Fruit fly (Drosophila melanogaster) whole organism, wandering third instar larva: ENCODE data around the gene CkIIbeta.

Source experiments
- Abd-B ChIP-seq: fragments of >200 bp; optimal IDR thresholded peaks from 2 replicates; lab custom pipeline; 2017; ENCODE audit warnings: missing biosample characterization, missing genetic modification characterization
- CG32264 ChIP-seq: fragments of 200-800 bp; sonication (Bioruptor generic); optimal IDR thresholded peaks from 2 replicates; lab custom pipeline; 2016; ENCODE audit warnings: missing biosample characterization, missing genetic modification characterization
- CG9705 ChIP-seq: fragments of 200-800 bp; sonication (Bioruptor generic); optimal IDR thresholded peaks from 2 replicates; lab custom pipeline; 2018; ENCODE audit warnings: missing biosample characterization, mild to moderate bottlenecking, missing genetic modification characterization
- CrebA ChIP-seq: fragments of 200-800 bp; sonication (Bioruptor generic); optimal IDR thresholded peaks from 2 replicates; lab custom pipeline; 2016; ENCODE audit warnings: missing biosample characterization, mild to moderate bottlenecking, missing genetic modification characterization, borderline replicate concordance
- Dfd ChIP-seq: fragments of >200 bp; optimal IDR thresholded peaks from 2 replicates; lab custom pipeline; 2017; ENCODE audit warnings: missing biosample characterization, missing genetic modification characterization
- Dif ChIP-seq: fragments of 200-275, 200-300 bp; sonication (Bioruptor generic); optimal IDR thresholded peaks from 2 replicates; lab custom pipeline; 2018; ENCODE audit warnings: missing biosample characterization, missing genetic modification characterization; ENCODE audit not compliant: partially characterized antibody
- GATAd ChIP-seq: sonication (Bioruptor generic); optimal IDR thresholded peaks from 2 replicates; lab custom pipeline; 2016; ENCODE audit warnings: missing biosample characterization, missing genetic modification characterization
- HLH106 ChIP-seq: fragments of 200-800 bp; optimal IDR thresholded peaks from 3 replicates; lab custom pipeline; 2019; ENCODE audit warnings: missing biosample characterization, mild to moderate bottlenecking, missing genetic modification characterization, moderate library complexity
- Hnf4 ChIP-seq: fragments of 200-800 bp; sonication (Bioruptor generic); optimal IDR thresholded peaks from 2 replicates; lab custom pipeline; 2016; ENCODE audit warnings: missing biosample characterization, mild to moderate bottlenecking, missing genetic modification characterization
- Hr78 ChIP-seq: fragments of >200 bp; optimal IDR thresholded peaks from 2 replicates; lab custom pipeline; 2017; ENCODE audit warnings: missing biosample characterization, missing genetic modification characterization
- Hr83 ChIP-seq: fragments of 200-300 bp; sonication (Bioruptor generic); optimal IDR thresholded peaks from 2 replicates; lab custom pipeline; 2016; ENCODE audit warnings: missing biosample characterization, mild to moderate bottlenecking, missing genetic modification characterization, moderate library complexity; ENCODE audit not compliant: poor library complexity, severe bottlenecking
- Jra ChIP-seq: sonication (Bioruptor generic); optimal IDR thresholded peaks from 2 replicates; lab custom pipeline; 2016; ENCODE audit warnings: missing biosample characterization, missing genetic modification characterization
- Mio ChIP-seq: sonication (Bioruptor generic); optimal IDR thresholded peaks from 2 replicates; lab custom pipeline; 2016; ENCODE audit warnings: missing biosample characterization, missing genetic modification characterization
- Myc ChIP-seq: fragments of >200 bp; optimal IDR thresholded peaks from 2 replicates; lab custom pipeline; 2017
- N ChIP-seq: fragments of >200 bp; optimal IDR thresholded peaks from 2 replicates; lab custom pipeline; 2018; ENCODE audit warnings: missing biosample characterization, missing external identifiers, missing genetic modification characterization
- OdsH ChIP-seq: fragments of 200-800 bp; sonication (Bioruptor generic); optimal IDR thresholded peaks from 2 replicates; lab custom pipeline; 2016; ENCODE audit warnings: missing biosample characterization, mild to moderate bottlenecking, missing genetic modification characterization
- Rel ChIP-seq, 2 experiments: fragments of 200-800 bp; sonication (Bioruptor generic) in 1 of 2; optimal IDR thresholded peaks; 2 replicates in 1 of 2; 3 replicates in 1 of 2; lab custom pipeline; 2016 to 2019; ENCODE audit warnings: mild to moderate bottlenecking in 2 of 2, missing biosample characterization in 2 of 2, missing genetic modification characterization in 2 of 2, moderate library complexity in 1 of 2
- Sp1 ChIP-seq: fragments of 200-800 bp; sonication (Bioruptor generic); optimal IDR thresholded peaks from 3 replicates; lab custom pipeline; 2019; ENCODE audit warnings: missing biosample characterization, mild to moderate bottlenecking, missing genetic modification characterization, moderate library complexity
- Vsx2 ChIP-seq: fragments of 200-300, 225-300 bp; sonication (Bioruptor generic); optimal IDR thresholded peaks from 2 replicates; lab custom pipeline; 2018; ENCODE audit warnings: missing biosample characterization, missing genetic modification characterization; ENCODE audit not compliant: partially characterized antibody
- br ChIP-seq: fragments of 200-800 bp; sonication (Bioruptor generic); optimal IDR thresholded peaks from 2 replicates; lab custom pipeline; 2016; ENCODE audit warnings: missing biosample characterization, missing genetic modification characterization
- brk ChIP-seq: fragments of 200-800 bp; sonication (Bioruptor generic); optimal IDR thresholded peaks from 2 replicates; lab custom pipeline; 2016; ENCODE audit warnings: missing biosample characterization, mild to moderate bottlenecking, missing genetic modification characterization
- dl ChIP-seq, 2 experiments: fragments of 175-275, 200-275 bp in 1 of 2; fragments of 200-275 bp in 1 of 2; sonication (Bioruptor generic); optimal IDR thresholded peaks; lab custom pipeline; 2018; ENCODE audit warnings: mild to moderate bottlenecking in 2 of 2, missing biosample characterization in 2 of 2, missing genetic modification characterization in 2 of 2, moderate library complexity in 2 of 2; ENCODE audit not compliant: partially characterized antibody in 2 of 2, insufficient read depth in 1 of 2
- dmrt93B ChIP-seq: fragments of 200-800 bp; sonication (Bioruptor generic); optimal IDR thresholded peaks from 2 replicates; lab custom pipeline; 2018; ENCODE audit warnings: missing biosample characterization, mild to moderate bottlenecking, missing genetic modification characterization
- dsf ChIP-seq: sonication (Bioruptor generic); optimal IDR thresholded peaks from 2 replicates; lab custom pipeline; 2016; ENCODE audit warnings: missing biosample characterization, missing genetic modification characterization, borderline replicate concordance
- ey ChIP-seq: fragments of 200-800 bp; sonication (Bioruptor generic); optimal IDR thresholded peaks from 2 replicates; lab custom pipeline; 2016; ENCODE audit warnings: missing biosample characterization, missing genetic modification characterization
- foxo ChIP-seq, 2 experiments: fragments of 200-800 bp; sonication (Bioruptor generic); optimal IDR thresholded peaks; 2 replicates in 1 of 2; 3 replicates in 1 of 2; lab custom pipeline; 2016 to 2017; ENCODE audit warnings: missing biosample characterization in 2 of 2, missing genetic modification characterization in 2 of 2
- fru ChIP-seq: fragments of 200-800 bp; sonication (Bioruptor generic); optimal IDR thresholded peaks from 3 replicates; lab custom pipeline; 2016; ENCODE audit warnings: missing biosample characterization, mild to moderate bottlenecking, missing genetic modification characterization
- h ChIP-seq: fragments of 200-800 bp; sonication (Bioruptor generic); optimal IDR thresholded peaks from 3 replicates; lab custom pipeline; 2016; ENCODE audit warnings: missing biosample characterization, mild to moderate bottlenecking, missing genetic modification characterization
- jim ChIP-seq: fragments of 175-275, 200-325 bp; sonication (Bioruptor generic); optimal IDR thresholded peaks from 2 replicates; lab custom pipeline; 2016; ENCODE audit warnings: missing biosample characterization, mild to moderate bottlenecking, missing genetic modification characterization
- lola ChIP-seq: fragments of >200 bp; optimal IDR thresholded peaks from 2 replicates; lab custom pipeline; 2017; ENCODE audit warnings: missing biosample characterization, missing genetic modification characterization
- pan ChIP-seq: fragments of >200 bp; optimal IDR thresholded peaks from 2 replicates; lab custom pipeline; 2017
- psq ChIP-seq: fragments of 200-800 bp; sonication (Bioruptor generic); optimal IDR thresholded peaks from 3 replicates; lab custom pipeline; 2017; ENCODE audit warnings: missing biosample characterization, mild to moderate bottlenecking, missing genetic modification characterization, moderate library complexity
- rgr ChIP-seq: fragments of 200-800 bp; sonication (Bioruptor generic); optimal IDR thresholded peaks from 3 replicates; lab custom pipeline; 2016; ENCODE audit warnings: missing biosample characterization, mild to moderate bottlenecking, missing genetic modification characterization
- sage ChIP-seq: fragments of 200-800 bp; sonication (Bioruptor generic); optimal IDR thresholded peaks from 2 replicates; lab custom pipeline; 2016; ENCODE audit warnings: missing biosample characterization, mild to moderate bottlenecking, missing genetic modification characterization
- sv ChIP-seq: fragments of 200-800 bp; sonication (Bioruptor generic); optimal IDR thresholded peaks from 3 replicates; lab custom pipeline; 2016; ENCODE audit warnings: missing biosample characterization, missing genetic modification characterization
- tai ChIP-seq: sonication (Bioruptor generic); optimal IDR thresholded peaks from 2 replicates; lab custom pipeline; 2016; ENCODE audit warnings: missing biosample characterization, missing genetic modification characterization
- usp ChIP-seq: fragments of >200 bp; optimal IDR thresholded peaks from 2 replicates; lab custom pipeline; 2017; ENCODE audit warnings: missing biosample characterization, missing genetic modification characterization
- woc ChIP-seq: sonication (Bioruptor generic); optimal IDR thresholded peaks from 2 replicates; lab custom pipeline; 2016; ENCODE audit warnings: missing biosample characterization, mild to moderate bottlenecking, missing genetic modification characterization

CkIIbeta gene

dm6 chrX:11769435-11769834, 22.9 kb upstream of the CkIIbeta start:
- TF ChIP-seq dl (GFP tag; optimal IDR thresholded peaks at IDR 0.05; lab: Kevin White, UChicago; ENCODE audit: insufficient read depth in 1 of 2, partially characterized antibody in 2 of 2) = no peak
- TF ChIP-seq fru (GFP tag; lab: Kevin White, UChicago) = no peak
- TF ChIP-seq rgr (GFP tag; lab: Kevin White, UChicago) = no peak
- TF ChIP-seq foxo (GFP tag; optimal IDR thresholded peaks at IDR 0.05; lab: Kevin White, UChicago) = no peak
- TF ChIP-seq usp = no peak
- TF ChIP-seq sage (GFP tag; lab: Kevin White, UChicago) = no peak
- no peak for TF ChIP-seq HLH106 (tag; lab: Kevin White, UChicago)
- no peak for TF ChIP-seq OdsH (GFP tag; lab: Kevin White, UChicago)
- TF ChIP-seq Vsx2 (GFP tag; lab: Kevin White, UChicago) = no peak
- TF ChIP-seq Dif (GFP tag; lab: Kevin White, UChicago) = no peak
- TF ChIP-seq Abd-B (GFP tag; lab: Kevin White, UChicago) = no peak
- no peak for TF ChIP-seq Dfd (GFP tag; lab: Kevin White, UChicago)
- TF ChIP-seq Hr78 (GFP tag; lab: Kevin White, UChicago) = no peak
- TF ChIP-seq pan = no peak
- no peak for TF ChIP-seq Hnf4 (GFP tag; lab: Kevin White, UChicago)
- no peak for TF ChIP-seq Myc (lab: Kevin White, UChicago)
- no peak for TF ChIP-seq br (GFP tag; lab: Kevin White, UChicago)
- no peak for TF ChIP-seq Rel (GFP tag; optimal IDR thresholded peaks at IDR 0.05; lab: Kevin White, UChicago)
- TF ChIP-seq Rel (tag; optimal IDR thresholded peaks at IDR 0.05; lab: Kevin White, UChicago) = no peak
- TF ChIP-seq jim (GFP tag; lab: Kevin White, UChicago) = no peak

- peak; percentile 93 for TF ChIP-seq OdsH (GFP tag; lab: Kevin White, UChicago)
- peak; percentile 88 for TF ChIP-seq psq (GFP tag; lab: Kevin White, UChicago)
- no peak for TF ChIP-seq sv
- TF ChIP-seq Sp1 (GFP tag; lab: Kevin White, UChicago) = peak; percentile 95
- TF ChIP-seq HLH106 (tag; lab: Kevin White, UChicago) = peak; percentile 96
- TF ChIP-seq CG9705 (GFP tag; lab: Kevin White, UChicago) = peak; percentile 93
- no peak for TF ChIP-seq jim (GFP tag; lab: Kevin White, UChicago)
- no peak for TF ChIP-seq N (GFP tag; lab: Kevin White, UChicago)
- no peak for TF ChIP-seq Mio (GFP tag; lab: Kevin White, UChicago)
- TF ChIP-seq foxo (GFP tag; optimal IDR thresholded peaks at IDR 0.05; lab: Kevin White, UChicago) = peak in 1 of 2 experiments; percentile 96
- TF ChIP-seq Rel (GFP tag; optimal IDR thresholded peaks at IDR 0.05; lab: Kevin White, UChicago) = peak; percentile 35
- TF ChIP-seq Rel (tag; optimal IDR thresholded peaks at IDR 0.05; lab: Kevin White, UChicago) = peak; percentile 80
- TF ChIP-seq Hr78 (GFP tag; lab: Kevin White, UChicago) = no peak
- peak; percentile 60 for TF ChIP-seq Jra
- TF ChIP-seq sage (GFP tag; lab: Kevin White, UChicago) = peak; percentile 65
- no peak for TF ChIP-seq pan
- TF ChIP-seq dl (GFP tag; optimal IDR thresholded peaks at IDR 0.05; lab: Kevin White, UChicago; ENCODE audit: insufficient read depth in 1 of 2, partially characterized antibody in 2 of 2) = no peak
- no peak for TF ChIP-seq Vsx2 (GFP tag; lab: Kevin White, UChicago)
- TF ChIP-seq CG32264 = peak; percentile 63
- peak; percentile 7 for TF ChIP-seq GATAd (GFP tag; lab: Kevin White, UChicago)
- no peak for TF ChIP-seq CrebA (GFP tag; lab: Kevin White, UChicago)
- no peak for TF ChIP-seq tai (GFP tag; lab: Kevin White, UChicago)
- peak; percentile 43 for TF ChIP-seq brk (GFP tag; lab: Kevin White, UChicago)
- TF ChIP-seq br (GFP tag; lab: Kevin White, UChicago) = peak; percentile 91
- no peak for TF ChIP-seq Dif (GFP tag; lab: Kevin White, UChicago)
- peak; percentile 93 for TF ChIP-seq ey (GFP tag; lab: Kevin White, UChicago)
- no peak for TF ChIP-seq Hr83
- TF ChIP-seq lola (GFP tag; lab: Kevin White, UChicago) = no peak
- no peak for TF ChIP-seq Abd-B (GFP tag; lab: Kevin White, UChicago)
- TF ChIP-seq dsf = peak; percentile 30
- no peak for TF ChIP-seq Myc (lab: Kevin White, UChicago)
- TF ChIP-seq usp = no peak
- peak; percentile 84 for TF ChIP-seq woc
- TF ChIP-seq h (GFP tag; lab: Kevin White, UChicago) = peak; percentile 94
- TF ChIP-seq rgr (GFP tag; lab: Kevin White, UChicago) = peak; percentile 93
- peak; percentile 81 for TF ChIP-seq Hnf4 (GFP tag; lab: Kevin White, UChicago)
- TF ChIP-seq Dfd (GFP tag; lab: Kevin White, UChicago) = no peak
- peak; percentile 95 for TF ChIP-seq fru (GFP tag; lab: Kevin White, UChicago)
- TF ChIP-seq dmrt93B (GFP tag; lab: Kevin White, UChicago) = peak; percentile 95
These were observed 16.2 kb upstream of the CkIIbeta start for dm6 chrX:11775987-11776587.
